Fruit fly (Drosophila melanogaster) whole organism, pupa: ENCODE results near the gene CG12971.

Source experiments
- CG10348 ChIP-seq: fragments of 200-800 bp; sonication (Bioruptor generic); IDR thresholded peaks from 2 replicates; pipeline ENCODE4 v1.3.6; 2022; ENCODE audit warnings: missing biosample characterization, missing genetic modification characterization
- CG12605 ChIP-seq: fragments of 200-800 bp; sonication (Bioruptor generic); IDR thresholded peaks from 2 replicates; pipeline ENCODE4 v1.3.6; 2022; ENCODE audit warnings: missing biosample characterization, missing genetic modification characterization
- CG13204 ChIP-seq: fragments of 200-800 bp; sonication (Bioruptor generic); optimal IDR thresholded peaks from 2 replicates; lab custom pipeline; 2018; ENCODE audit warnings: missing biosample characterization, mild to moderate bottlenecking, missing genetic modification characterization, moderate library complexity
- CG14655 ChIP-seq: fragments of 200-800 bp; sonication (Bioruptor generic); optimal IDR thresholded peaks from 3 replicates; lab custom pipeline; 2017; ENCODE audit warnings: mild to moderate bottlenecking, missing biosample characterization, missing genetic modification reagents, missing genetic modification characterization
- CG15710 ChIP-seq: fragments of 200-800 bp; sonication (Bioruptor generic); optimal IDR thresholded peaks from 2 replicates; lab custom pipeline; 2018; ENCODE audit warnings: missing biosample characterization, mild to moderate bottlenecking, missing genetic modification characterization, moderate library complexity
- CG17806 ChIP-seq: fragments of 200-800 bp; sonication (Bioruptor generic); optimal IDR thresholded peaks from 2 replicates; lab custom pipeline; 2018; ENCODE audit warnings: missing biosample characterization, mild to moderate bottlenecking, missing genetic modification characterization, moderate library complexity
- CG32121 ChIP-seq: fragments of 200-800 bp; sonication (Bioruptor generic); IDR thresholded peaks from 2 replicates; pipeline ENCODE4 v1.3.6; 2022; ENCODE audit warnings: missing biosample characterization, missing genetic modification characterization
- CG34367 ChIP-seq: fragments of 200-800 bp; sonication (Bioruptor generic); optimal IDR thresholded peaks from 2 replicates; lab custom pipeline; 2018; ENCODE audit warnings: missing biosample characterization, mild to moderate bottlenecking, missing genetic modification characterization
- CG4496 ChIP-seq: fragments of 200-800 bp; sonication (Bioruptor generic); IDR thresholded peaks from 3 replicates; pipeline ENCODE4 v1.3.6; 2022; ENCODE audit warnings: missing biosample characterization, missing genetic modification characterization
- CG8159 ChIP-seq: fragments of 200-800 bp; sonication (Bioruptor generic); optimal IDR thresholded peaks from 3 replicates; lab custom pipeline; 2018; ENCODE audit warnings: missing biosample characterization, mild to moderate bottlenecking, missing genetic modification characterization, moderate library complexity
- CG8301 ChIP-seq: fragments of 200-800 bp; sonication (Bioruptor generic); optimal IDR thresholded peaks from 2 replicates; lab custom pipeline; 2018; ENCODE audit warnings: missing biosample characterization, mild to moderate bottlenecking, missing genetic modification characterization
- CG9948 ChIP-seq: fragments of 200-800 bp; sonication (Bioruptor generic); optimal IDR thresholded peaks from 2 replicates; lab custom pipeline; 2018; ENCODE audit warnings: missing biosample characterization, mild to moderate bottlenecking, missing genetic modification characterization, moderate library complexity
- D1 ChIP-seq: fragments of 200-800 bp; sonication (Bioruptor generic); optimal IDR thresholded peaks from 2 replicates; lab custom pipeline; 2018; ENCODE audit warnings: missing biosample characterization, mild to moderate bottlenecking, missing genetic modification characterization, moderate library complexity
- EcR ChIP-seq: fragments of 200-800 bp; sonication (Bioruptor generic); optimal IDR thresholded peaks from 3 replicates; lab custom pipeline; 2019; ENCODE audit warnings: missing biosample characterization, missing genetic modification characterization, mild to moderate bottlenecking, moderate library complexity, missing genetic modification reagents
- Ets98B ChIP-seq: fragments of 200-800 bp; sonication (Bioruptor generic); IDR thresholded peaks from 2 replicates; pipeline ENCODE4 v1.3.6; 2022; ENCODE audit warnings: missing biosample characterization, missing genetic modification characterization
- Pif1A ChIP-seq: fragments of 200-800 bp; sonication (Bioruptor generic); optimal IDR thresholded peaks from 3 replicates; lab custom pipeline; 2016; ENCODE audit warnings: missing biosample characterization, missing genetic modification characterization
- Pif1B ChIP-seq: fragments of 200-800 bp; sonication (Bioruptor generic); optimal IDR thresholded peaks from 3 replicates; lab custom pipeline; 2016; ENCODE audit warnings: missing biosample characterization, missing genetic modification characterization
- Snoo ChIP-seq: fragments of 200-800 bp; sonication (Bioruptor generic); optimal IDR thresholded peaks from 3 replicates; lab custom pipeline; 2017; ENCODE audit warnings: missing biosample characterization, mild to moderate bottlenecking, missing genetic modification characterization, inconsistent platforms
- fd96Ca ChIP-seq: fragments of 200-800 bp; sonication (Bioruptor generic); IDR thresholded peaks from 3 replicates; pipeline ENCODE4 v1.3.6; 2022; ENCODE audit warnings: missing biosample characterization, missing genetic modification characterization
- gl ChIP-seq: fragments of 200-800 bp; sonication (Bioruptor generic); optimal IDR thresholded peaks from 2 replicates; lab custom pipeline; 2018; ENCODE audit warnings: missing biosample characterization, mild to moderate bottlenecking, missing genetic modification characterization
- rn ChIP-seq: fragments of 200-800 bp; sonication (Bioruptor generic); IDR thresholded peaks from 2 replicates; pipeline ENCODE4 v1.3.6; 2022; ENCODE audit warnings: missing biosample characterization, missing genetic modification characterization

The CG12971 gene

DNA sequence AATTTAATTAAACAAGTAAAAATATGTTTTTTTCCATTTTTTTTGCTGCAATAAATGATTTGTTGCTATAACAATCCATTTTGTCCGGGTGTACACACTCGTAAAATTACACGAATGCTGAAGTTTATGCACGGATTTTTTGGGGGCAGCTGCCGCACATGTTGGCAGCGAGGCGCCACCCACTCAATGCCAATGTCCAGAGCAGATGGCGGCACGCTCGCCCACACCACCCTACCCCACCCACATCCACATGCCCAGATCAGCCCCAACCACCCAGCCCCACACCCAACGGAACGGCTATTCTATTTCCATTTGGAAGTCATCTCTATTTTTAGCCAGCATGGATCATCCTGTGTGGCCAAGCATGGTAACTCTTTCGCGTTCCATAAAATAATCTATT, 23.8 kb upstream of the CG12971 start:
- no peak for TF ChIP-seq EcR (GFP tag; lab: Kevin White, UChicago)
- no peak for TF ChIP-seq rn (GFP tag; lab: Robert Waterston, UW)
- TF ChIP-seq Snoo (tag; lab: Kevin White, UChicago) = no peak

dm6 chr3L:21371230-21371629, 14.9 kb upstream of the CG12971 start:
- no peak for TF ChIP-seq CG17806 (tag; lab: Kevin White, UChicago)

- no peak for TF ChIP-seq CG34367 (tag; lab: Kevin White, UChicago)
- peak; percentile 84 for TF ChIP-seq fd96Ca (GFP tag; lab: Robert Waterston, UW)
- TF ChIP-seq Pif1B (GFP tag; lab: Kevin White, UChicago) = peak; percentile 33
- TF ChIP-seq CG8301 = no peak
- no peak; the same call in 1 of the 2 replicates for TF ChIP-seq CG12605 (GFP tag; lab: Robert Waterston, UW)
- TF ChIP-seq rn (GFP tag; lab: Robert Waterston, UW) = peak; percentile 55
- TF ChIP-seq EcR (GFP tag; lab: Kevin White, UChicago) = no peak
- TF ChIP-seq gl = no peak
- TF ChIP-seq CG9948 (tag; lab: Kevin White, UChicago) = no peak
- TF ChIP-seq CG13204 (GFP tag; lab: Kevin White, UChicago) = no peak
- TF ChIP-seq CG8159 (tag; lab: Kevin White, UChicago) = no peak
- peak; percentile 83; the same call in 1 of the 2 replicates for TF ChIP-seq Ets98B (GFP tag; lab: Robert Waterston, UW)
- TF ChIP-seq CG10348 (GFP tag; lab: Robert Waterston, UW) = no peak
- TF ChIP-seq D1 (tag; lab: Kevin White, UChicago) = peak; percentile 20
- TF ChIP-seq CG15710 (tag; lab: Kevin White, UChicago) = no peak
- peak; percentile 83 for TF ChIP-seq Pif1A (GFP tag; lab: Kevin White, UChicago)
- no peak for TF ChIP-seq Snoo (tag; lab: Kevin White, UChicago)
- no peak for TF ChIP-seq CG17806 (tag; lab: Kevin White, UChicago)
- TF ChIP-seq CG32121 (GFP tag; lab: Robert Waterston, UW) = peak; percentile 79
- peak; percentile 8 for TF ChIP-seq CG14655 (GFP tag; lab: Kevin White, UChicago)
- TF ChIP-seq CG4496 (GFP tag; lab: Robert Waterston, UW) = peak; percentile 86
These were observed 7.7 kb upstream of the CG12971 start for dm6 chr3L:21363926-21364537.

DNA sequence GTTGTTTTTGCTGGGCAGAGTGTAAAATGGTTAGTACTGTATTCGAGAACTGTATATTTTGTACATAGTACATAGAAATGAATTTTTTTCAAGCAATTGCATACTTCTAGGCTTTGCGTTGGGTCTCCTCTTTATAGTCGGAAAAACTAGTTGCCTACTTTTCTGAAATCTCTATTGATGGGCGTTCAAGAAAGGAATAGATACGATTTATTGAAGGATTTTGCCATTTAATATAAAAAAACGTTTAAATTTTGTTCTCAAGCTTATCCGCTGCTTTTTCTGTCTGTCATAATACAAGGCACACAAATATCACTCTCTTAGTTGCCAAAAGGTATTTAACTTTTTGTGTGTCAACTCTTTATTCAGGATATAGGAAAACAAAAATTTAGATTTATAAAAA, 3.6 kb upstream of the CG12971 start, which contains the start of gene CG32440:
Gene CG32440 (plus strand): TSS at position 301 of the 400 bp plus-strand sequence.
- TF ChIP-seq CG15710 (tag; lab: Kevin White, UChicago) (no peak), CG13204 (GFP tag; lab: Kevin White, UChicago) (no peak), CG32121 (GFP tag; lab: Robert Waterston, UW) (no peak), Ets98B (GFP tag; lab: Robert Waterston, UW) (no peak), Pif1A (GFP tag; lab: Kevin White, UChicago) (no peak), CG8159 (tag; lab: Kevin White, UChicago) (no peak), CG14655 (GFP tag; lab: Kevin White, UChicago) (no peak)

DNA sequence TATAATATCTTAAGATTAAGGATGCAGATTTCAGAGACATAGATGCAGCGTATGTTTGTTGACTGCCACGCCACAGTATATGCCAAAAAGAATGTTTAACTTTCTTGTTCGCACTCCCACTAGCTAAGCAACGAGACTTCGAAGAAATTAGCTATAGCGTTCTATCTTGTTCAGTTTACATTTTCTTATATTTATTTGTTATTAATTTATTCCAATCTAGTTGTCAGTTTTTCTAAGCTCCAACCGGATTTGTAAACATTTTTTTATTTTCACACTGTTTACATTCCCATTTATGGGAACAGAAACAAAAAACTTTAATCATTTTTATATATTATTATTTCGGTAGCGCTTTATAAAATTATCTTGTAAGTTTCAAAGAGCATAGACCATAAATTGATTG, 1.1 kb upstream of the CG12971 start, which contains the start of gene CG32437:
Gene CG32437 (plus strand): TSS at position 301 of the 400 bp plus-strand sequence.
- TF ChIP-seq CG8159 (tag; lab: Kevin White, UChicago) (no peak), Pif1A (GFP tag; lab: Kevin White, UChicago) (no peak), gl (no peak), CG14655 (GFP tag; lab: Kevin White, UChicago) (no peak), CG17806 (tag; lab: Kevin White, UChicago) (no peak)

- peak; percentile 68 for TF ChIP-seq fd96Ca (GFP tag; lab: Robert Waterston, UW)
- no peak for TF ChIP-seq CG8159 (tag; lab: Kevin White, UChicago)
- peak; percentile 69 for TF ChIP-seq CG4496 (GFP tag; lab: Robert Waterston, UW)
- TF ChIP-seq CG12605 (GFP tag; lab: Robert Waterston, UW) = no peak
- no peak for TF ChIP-seq CG34367 (tag; lab: Kevin White, UChicago)
- peak; percentile 10 for TF ChIP-seq Pif1B (GFP tag; lab: Kevin White, UChicago)
These were observed 7.3 kb downstream of the CG12971 start, which contains the start of gene ebd2 for dm6 chr3L:21348983-21349432. ebd2 (minus strand) TSS chr3L:21349288.

dm6 chr3L:21347197-21347831, 9.0 kb downstream of the CG12971 start:
- TF ChIP-seq CG8159 (tag; lab: Kevin White, UChicago) (peak; percentile 74), CG15710 (tag; lab: Kevin White, UChicago) (peak; percentile 57), CG8301 (peak; percentile 62), CG32121 (GFP tag; lab: Robert Waterston, UW) (peak; percentile 47), Ets98B (GFP tag; lab: Robert Waterston, UW) (peak; percentile 21; the same call in 1 of the 2 replicates), D1 (tag; lab: Kevin White, UChicago) (no peak), gl (no peak), rn (GFP tag; lab: Robert Waterston, UW) (no peak), CG4496 (GFP tag; lab: Robert Waterston, UW) (peak; percentile 57; the same call in 2 of the 3 replicates), Pif1A (GFP tag; lab: Kevin White, UChicago) (peak; percentile 64), Snoo (tag; lab: Kevin White, UChicago) (peak; percentile 20), CG14655 (GFP tag; lab: Kevin White, UChicago) (peak; percentile 75), EcR (GFP tag; lab: Kevin White, UChicago) (no peak), Pif1B (GFP tag; lab: Kevin White, UChicago) (peak; percentile 36), fd96Ca (GFP tag; lab: Robert Waterston, UW) (peak; percentile 25; the same call in 1 of the 3 replicates), CG10348 (GFP tag; lab: Robert Waterston, UW) (no peak), CG13204 (GFP tag; lab: Kevin White, UChicago) (no peak), CG17806 (tag; lab: Kevin White, UChicago) (peak; percentile 57), CG12605 (GFP tag; lab: Robert Waterston, UW) (no peak), CG9948 (tag; lab: Kevin White, UChicago) (peak; percentile 44), CG34367 (tag; lab: Kevin White, UChicago) (peak; percentile 56)
